Worm (Caenorhabditis elegans): Measurements from ENCODE around the gene F09C6.15.

F09C6.15 gene

ce11 chrV:16893440-16893839, at the start of gene F09C6.15:
Gene F09C6.15, plus strand, starts transcription at chrV:16893740.
- TF ChIP-seq T22C8.4 (GFP tag; IDR thresholded peaks at IDR 0.05) (no peak), med-1 (GFP tag; optimal IDR thresholded peaks at IDR 0.05; ENCODE audit: insufficient read depth) (no peak), tab-1 (GFP tag; IDR thresholded peaks at IDR 0.05) (no peak), ref-1 (GFP tag; conservative IDR thresholded peaks at IDR 0.05) (no peak), flt-1 (GFP tag; IDR thresholded peaks at IDR 0.05) (no peak), ztf-23 (GFP tag; IDR thresholded peaks at IDR 0.05) (no peak), ztf-29 (GFP tag; IDR thresholded peaks at IDR 0.05) (no peak), klf-2 (GFP tag; conservative IDR thresholded peaks at IDR 0.05) (no peak), cog-1 (tag; optimal IDR thresholded peaks at IDR 0.05) (no peak)

DNA sequence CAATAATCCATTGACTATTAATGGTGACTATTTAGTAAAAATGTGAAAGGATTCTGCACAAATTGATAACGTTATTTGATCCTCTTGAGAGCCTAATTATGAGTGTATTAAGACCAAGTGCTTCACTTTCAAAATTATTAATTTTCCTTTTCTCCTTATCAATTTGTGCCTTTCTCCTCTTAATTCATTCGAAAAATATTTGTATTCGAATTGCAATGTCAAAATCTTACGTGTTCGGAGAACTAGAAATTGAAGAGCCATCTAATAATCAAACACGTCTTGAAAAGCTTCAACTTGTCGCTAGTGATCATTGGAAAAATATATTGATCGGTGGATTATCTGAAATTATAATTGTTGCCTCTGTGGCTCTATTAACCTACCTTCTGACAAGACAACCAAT, 45.0 kb upstream of the F09C6.15 start, which contains the start of the genes clec-36 and clec-26:
Gene clec-36 (minus strand): TSS at position 101 of the 400 bp plus-strand sequence.
Gene clec-26 (plus strand): TSS at position 114 of the 400 bp plus-strand sequence.
- TF ChIP-seq klf-2 (GFP tag; conservative IDR thresholded peaks at IDR 0.05) (no peak), T22C8.4 (GFP tag; IDR thresholded peaks at IDR 0.05) (no peak), med-1 (GFP tag; optimal IDR thresholded peaks at IDR 0.05; ENCODE audit: insufficient read depth) (no peak), cog-1 (tag; optimal IDR thresholded peaks at IDR 0.05) (no peak), ztf-23 (GFP tag; IDR thresholded peaks at IDR 0.05) (no peak), tab-1 (GFP tag; IDR thresholded peaks at IDR 0.05) (no peak), ref-1 (GFP tag; conservative IDR thresholded peaks at IDR 0.05) (no peak)

ce11 chrV:16852002-16852401, 41.5 kb upstream of the F09C6.15 start, which contains the start of gene clec-37:
Gene clec-37, minus strand, starts transcription at chrV:16852102.
- no peak for TF ChIP-seq tab-1 (GFP tag; IDR thresholded peaks at IDR 0.05)
- TF ChIP-seq ztf-23 (GFP tag; IDR thresholded peaks at IDR 0.05), result no peak
- TF ChIP-seq klf-2 (GFP tag; conservative IDR thresholded peaks at IDR 0.05), result no peak
- TF ChIP-seq ztf-29 (GFP tag; IDR thresholded peaks at IDR 0.05), result no peak
- no peak for TF ChIP-seq ref-1 (GFP tag; conservative IDR thresholded peaks at IDR 0.05)
- no peak for TF ChIP-seq cog-1 (tag; optimal IDR thresholded peaks at IDR 0.05)

DNA sequence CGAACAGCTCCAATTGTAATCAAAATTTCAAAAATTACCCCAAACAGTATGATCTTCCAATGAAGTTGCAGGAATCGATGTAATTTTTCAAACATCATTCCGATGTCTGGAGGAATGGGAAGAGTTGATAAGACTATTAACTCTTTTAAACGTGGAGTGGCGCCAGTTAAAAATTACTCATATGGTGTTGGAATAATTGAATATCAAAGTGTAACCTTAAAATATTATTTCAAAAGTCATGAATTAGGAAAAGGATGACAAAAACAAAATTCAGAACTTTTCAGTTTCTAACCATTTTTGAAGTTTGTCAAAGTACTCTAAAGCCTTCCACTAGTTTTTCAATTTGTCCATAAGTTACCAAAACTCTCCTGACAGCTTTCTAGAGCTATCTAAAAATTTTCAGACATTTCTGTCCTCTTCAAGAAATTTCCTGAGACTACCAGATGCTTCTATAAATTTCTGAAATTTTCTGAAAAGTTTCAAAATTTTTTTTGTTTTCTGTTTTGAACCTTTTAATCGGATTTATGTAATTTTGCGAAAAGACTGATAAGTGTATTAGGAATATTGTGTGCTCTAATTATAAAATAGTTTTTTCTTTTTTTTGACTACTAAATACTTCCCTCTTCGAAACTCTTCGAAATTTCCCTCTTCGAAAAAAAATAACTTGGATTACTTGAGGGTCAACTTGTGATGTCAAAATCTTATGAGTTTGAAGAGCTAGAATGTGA, 39.4 kb upstream of the F09C6.15 start, which contains the start of the genes clec-35 and clec-27:
Gene clec-35 (minus strand): TSS at position 101 of the 728 bp plus-strand sequence.
Gene clec-27 (plus strand): TSS at position 678 of the 728 bp plus-strand sequence.
- TF ChIP-seq ref-1 (GFP tag; conservative IDR thresholded peaks at IDR 0.05), result no peak
- no peak for TF ChIP-seq med-1 (GFP tag; optimal IDR thresholded peaks at IDR 0.05; ENCODE audit: insufficient read depth)
- TF ChIP-seq T22C8.4 (GFP tag; IDR thresholded peaks at IDR 0.05), result no peak
- TF ChIP-seq tab-1 (GFP tag; IDR thresholded peaks at IDR 0.05), result no peak
- no peak for TF ChIP-seq ztf-23 (GFP tag; IDR thresholded peaks at IDR 0.05)
- TF ChIP-seq cog-1 (tag; optimal IDR thresholded peaks at IDR 0.05), result no peak
- no peak for TF ChIP-seq flt-1 (GFP tag; IDR thresholded peaks at IDR 0.05)
- no peak for TF ChIP-seq klf-2 (GFP tag; conservative IDR thresholded peaks at IDR 0.05)
- no peak for TF ChIP-seq ztf-29 (GFP tag; IDR thresholded peaks at IDR 0.05)

DNA sequence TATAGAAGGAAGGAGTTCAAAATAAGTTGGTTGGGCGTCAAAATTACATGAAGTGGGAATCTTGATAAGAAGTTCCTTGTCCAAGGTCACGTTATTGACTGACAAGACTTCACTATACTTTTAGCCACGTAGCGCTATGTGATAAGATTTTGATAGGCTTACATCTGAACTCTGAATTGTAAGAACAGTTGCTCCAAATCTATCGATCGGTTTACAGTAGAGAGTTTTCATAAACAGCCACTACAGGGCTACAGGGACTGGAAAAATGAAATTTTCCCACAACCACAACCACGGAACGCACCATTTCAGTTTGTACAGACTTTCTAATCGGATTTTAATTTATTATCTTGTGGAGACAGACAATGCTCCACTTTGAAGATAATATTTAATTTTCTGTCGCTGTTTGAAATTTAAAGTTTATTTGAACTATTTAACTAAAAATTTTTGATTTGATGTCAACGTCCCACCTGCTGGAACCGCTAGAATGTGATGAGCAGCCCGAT, 35.5 kb upstream of the F09C6.15 start, which contains the start of the genes clec-31 and clec-22:
Gene clec-31 (minus strand): TSS at position 101 of the 503 bp plus-strand sequence.
Gene clec-22 (plus strand): TSS at position 453 of the 503 bp plus-strand sequence.
- TF ChIP-seq klf-2 (GFP tag; conservative IDR thresholded peaks at IDR 0.05) (no peak), cog-1 (tag; optimal IDR thresholded peaks at IDR 0.05) (no peak), ref-1 (GFP tag; conservative IDR thresholded peaks at IDR 0.05) (no peak), ztf-29 (GFP tag; IDR thresholded peaks at IDR 0.05) (no peak), T22C8.4 (GFP tag; IDR thresholded peaks at IDR 0.05) (no peak), tab-1 (GFP tag; IDR thresholded peaks at IDR 0.05) (no peak), med-1 (GFP tag; optimal IDR thresholded peaks at IDR 0.05; ENCODE audit: insufficient read depth) (no peak), ztf-23 (GFP tag; IDR thresholded peaks at IDR 0.05) (no peak), flt-1 (GFP tag; IDR thresholded peaks at IDR 0.05) (no peak)

DNA sequence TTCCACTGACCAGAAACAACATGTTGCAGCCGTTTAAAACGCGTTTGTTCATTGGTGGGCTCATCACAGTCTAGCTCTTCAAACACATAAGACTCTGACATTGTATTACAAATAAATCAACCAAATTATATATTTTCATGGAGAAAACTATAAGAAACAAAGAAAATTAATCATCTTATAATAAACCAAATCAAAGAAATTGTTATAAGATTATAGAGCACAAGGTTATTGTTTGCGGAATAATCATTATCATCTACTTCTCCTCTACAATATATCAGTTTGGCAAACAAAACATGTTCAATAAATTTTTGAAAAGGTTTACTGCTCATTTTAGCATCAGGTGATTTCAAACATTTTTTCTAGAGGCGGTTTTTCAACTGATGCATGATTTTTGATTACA, 31.8 kb upstream of the F09C6.15 start, which contains the start of the genes clec-32 and clec-24:
Gene clec-32 (minus strand): TSS at position 101 of the 400 bp plus-strand sequence.
Gene clec-24 (plus strand): TSS at position 294 of the 400 bp plus-strand sequence.
- TF ChIP-seq cog-1 (tag; optimal IDR thresholded peaks at IDR 0.05) (no peak), flt-1 (GFP tag; IDR thresholded peaks at IDR 0.05) (no peak), tab-1 (GFP tag; IDR thresholded peaks at IDR 0.05) (no peak), ztf-23 (GFP tag; IDR thresholded peaks at IDR 0.05) (no peak), med-1 (GFP tag; optimal IDR thresholded peaks at IDR 0.05; ENCODE audit: insufficient read depth) (no peak), ztf-29 (GFP tag; IDR thresholded peaks at IDR 0.05) (no peak), klf-2 (GFP tag; conservative IDR thresholded peaks at IDR 0.05) (no peak), ref-1 (GFP tag; conservative IDR thresholded peaks at IDR 0.05) (no peak), T22C8.4 (GFP tag; IDR thresholded peaks at IDR 0.05) (no peak)

- TF ChIP-seq klf-2 (GFP tag; conservative IDR thresholded peaks at IDR 0.05) (no peak), cog-1 (tag; optimal IDR thresholded peaks at IDR 0.05) (no peak), tab-1 (GFP tag; IDR thresholded peaks at IDR 0.05) (no peak)
Observed at ce11 chrV:16865404-16865803, 28.1 kb upstream of the F09C6.15 start, which contains the start of gene clec-28. Gene clec-28, plus strand, starts transcription at chrV:16865704.

ce11 chrV:16869740-16870139, 23.8 kb upstream of the F09C6.15 start, which contains the start of gene clec-33:
Gene clec-33, minus strand, starts transcription at chrV:16869840.
- TF ChIP-seq ref-1 (GFP tag; conservative IDR thresholded peaks at IDR 0.05), result no peak
- TF ChIP-seq cog-1 (tag; optimal IDR thresholded peaks at IDR 0.05), result no peak
- TF ChIP-seq ztf-29 (GFP tag; IDR thresholded peaks at IDR 0.05), result no peak
- TF ChIP-seq flt-1 (GFP tag; IDR thresholded peaks at IDR 0.05), result no peak
- TF ChIP-seq klf-2 (GFP tag; conservative IDR thresholded peaks at IDR 0.05), result no peak
- no peak for TF ChIP-seq med-1 (GFP tag; optimal IDR thresholded peaks at IDR 0.05; ENCODE audit: insufficient read depth)
- TF ChIP-seq tab-1 (GFP tag; IDR thresholded peaks at IDR 0.05), result no peak
- no peak for TF ChIP-seq ztf-23 (GFP tag; IDR thresholded peaks at IDR 0.05)
- no peak for TF ChIP-seq T22C8.4 (GFP tag; IDR thresholded peaks at IDR 0.05)

ce11 chrV:16871387-16871786, 22.2 kb upstream of the F09C6.15 start, which contains the start of gene thn-4:
Gene thn-4, minus strand, starts transcription at chrV:16871487.
- no peak for TF ChIP-seq med-1 (GFP tag; optimal IDR thresholded peaks at IDR 0.05; ENCODE audit: insufficient read depth)
- TF ChIP-seq klf-2 (GFP tag; conservative IDR thresholded peaks at IDR 0.05), result no peak
- TF ChIP-seq ref-1 (GFP tag; conservative IDR thresholded peaks at IDR 0.05), result no peak
- TF ChIP-seq tab-1 (GFP tag; IDR thresholded peaks at IDR 0.05), result no peak
- TF ChIP-seq cog-1 (tag; optimal IDR thresholded peaks at IDR 0.05), result no peak
- no peak for TF ChIP-seq ztf-23 (GFP tag; IDR thresholded peaks at IDR 0.05)
- no peak for TF ChIP-seq flt-1 (GFP tag; IDR thresholded peaks at IDR 0.05)
- TF ChIP-seq T22C8.4 (GFP tag; IDR thresholded peaks at IDR 0.05), result no peak
- no peak for TF ChIP-seq ztf-29 (GFP tag; IDR thresholded peaks at IDR 0.05)

Data from whole organism, midembryonic.